Worm (Caenorhabditis elegans) whole organism, L4 larva: ENCODE data around the gene glb-15.

Source experiments
- F44E2.7 ChIP-seq: fragments of 200-800 bp; sonication (Bioruptor generic); IDR thresholded peaks from 2 replicates; pipeline ENCODE4 v2.1.2; 2022; ENCODE audit warnings: missing genetic modification characterization, missing compliant biosample characterization
- T20F7.1 ChIP-seq: fragments of 200-800 bp; sonication (Bioruptor generic); optimal IDR thresholded peaks from 2 replicates; lab custom pipeline; 2018; ENCODE audit warnings: mild to moderate bottlenecking, missing genetic modification characterization, missing compliant biosample characterization
- Y48G9A.11 ChIP-seq: fragments of 200-800 bp; sonication (Bioruptor generic); IDR thresholded peaks from 2 replicates; pipeline ENCODE4 v1.3.6; 2022; ENCODE audit warnings: missing genetic modification reagents, missing genetic modification characterization, missing compliant biosample characterization
- Y75B8A.6 ChIP-seq: fragments of 200-800 bp; sonication (Bioruptor generic); IDR thresholded peaks from 2 replicates; pipeline ENCODE4 v1.3.6; 2022; ENCODE audit warnings: missing genetic modification reagents, missing genetic modification characterization, missing compliant biosample characterization
- aha-1 ChIP-seq: fragments of 150-350 bp; peaks from one replicate; lab custom pipeline; 2014; ENCODE audit warnings: missing biosample characterization, missing genetic modification characterization
- ceh-62 ChIP-seq: sonication (generic microtip); optimal IDR thresholded peaks from 2 replicates; lab custom pipeline; 2017; ENCODE audit warnings: missing biosample characterization, missing genetic modification characterization
- ceh-82 ChIP-seq: sonication (generic microtip); optimal IDR thresholded peaks from 2 replicates; lab custom pipeline; 2017; ENCODE audit warnings: missing biosample characterization, missing genetic modification characterization
- cey-2 ChIP-seq: sonication (generic microtip); optimal IDR thresholded peaks from 3 replicates; lab custom pipeline; 2017; ENCODE audit warnings: missing genetic modification characterization, mild to moderate bottlenecking, missing compliant biosample characterization, antibody characterized with exemption, borderline replicate concordance; ENCODE audit not compliant: insufficient read depth
- daf-16 ChIP-seq, 3 experiments: sonication (generic microtip); optimal IDR thresholded peaks; 2 replicates each; lab custom pipeline; 2016 to 2017; ENCODE audit warnings: missing genetic modification characterization in 3 of 3, missing genetic modification reagents in 3 of 3, mild to moderate bottlenecking in 2 of 3, missing compliant biosample characterization in 2 of 3, missing biosample characterization in 1 of 3, moderate library complexity in 1 of 3
- dmd-6 ChIP-seq: fragments of 200-800 bp; sonication (Bioruptor generic); IDR thresholded peaks from 2 replicates; pipeline ENCODE4 v1.3.6; 2022; ENCODE audit warnings: missing genetic modification reagents, missing genetic modification characterization, missing compliant biosample characterization
- dpl-1 ChIP-seq: fragments of 150-350 bp; optimal IDR thresholded peaks from 2 replicates; lab custom pipeline; 2014; ENCODE audit warnings: missing biosample characterization, missing genetic modification reagents, missing genetic modification characterization
- duxl-1 ChIP-seq: sonication (generic microtip); optimal IDR thresholded peaks from 2 replicates; lab custom pipeline; 2016; ENCODE audit warnings: mild to moderate bottlenecking, missing genetic modification characterization, moderate library complexity, missing compliant biosample characterization; ENCODE audit not compliant: poor library complexity
- dve-1 ChIP-seq: sonication (generic microtip); optimal IDR thresholded peaks from 2 replicates; lab custom pipeline; 2017; ENCODE audit warnings: antibody characterized with exemption, mild to moderate bottlenecking, missing genetic modification characterization, missing compliant biosample characterization; ENCODE audit not compliant: insufficient read depth
- egl-43 ChIP-seq: fragments of 200-800 bp; sonication (Bioruptor generic); IDR thresholded peaks from 2 replicates; pipeline ENCODE4 v1.3.6; 2022; ENCODE audit warnings: missing genetic modification reagents, missing genetic modification characterization, missing compliant biosample characterization
- fkh-10 ChIP-seq: fragments of 150-350 bp; optimal IDR thresholded peaks from 2 replicates; lab custom pipeline; 2014; ENCODE audit warnings: missing biosample characterization, missing genetic modification reagents, missing genetic modification characterization
- fos-1 ChIP-seq: fragments of 150-350 bp; optimal IDR thresholded peaks from 2 replicates; lab custom pipeline; 2014; ENCODE audit warnings: missing biosample characterization, missing genetic modification characterization
- hlh-11 ChIP-seq: fragments of 200-800 bp; sonication (Bioruptor generic); optimal IDR thresholded peaks from 2 replicates; lab custom pipeline; 2018; ENCODE audit warnings: mild to moderate bottlenecking, missing genetic modification characterization, missing compliant biosample characterization
- lin-1 ChIP-seq: fragments of 200-800 bp; sonication (Bioruptor generic); IDR thresholded peaks from 2 replicates; pipeline ENCODE4 v1.3.6; 2022; ENCODE audit warnings: missing genetic modification reagents, missing genetic modification characterization, missing compliant biosample characterization
- lin-13 ChIP-seq: fragments of 150-350 bp; optimal IDR thresholded peaks from 2 replicates; lab custom pipeline; 2014; ENCODE audit warnings: missing biosample characterization, missing genetic modification reagents, missing genetic modification characterization
- lin-15B ChIP-seq: fragments of 150-350 bp; sonication (generic microtip); optimal IDR thresholded peaks from 3 replicates; lab custom pipeline; 2014; ENCODE audit warnings: missing biosample characterization, missing genetic modification characterization
- lin-29 ChIP-seq: fragments of 200-800 bp; sonication (Bioruptor generic); IDR thresholded peaks from 2 replicates; pipeline ENCODE4 v1.3.6; 2022; ENCODE audit warnings: missing genetic modification reagents, missing genetic modification characterization, missing compliant biosample characterization
- lin-38 ChIP-seq: fragments of 200-800 bp; sonication (Bioruptor generic); IDR thresholded peaks from 2 replicates; pipeline ENCODE4 v1.3.6; 2022; ENCODE audit warnings: missing genetic modification reagents, missing genetic modification characterization, missing compliant biosample characterization
- madf-9 ChIP-seq: fragments of 200-800 bp; sonication (Bioruptor generic); conservative IDR thresholded peaks from 2 replicates; pipeline ENCODE4 v1.3.6; 2022; ENCODE audit warnings: missing genetic modification reagents, missing genetic modification characterization, missing compliant biosample characterization
- mxl-2 ChIP-seq: fragments of 200-800 bp; sonication (Bioruptor generic); conservative IDR thresholded peaks from 2 replicates; pipeline ENCODE4 v1.3.6; 2022; ENCODE audit warnings: missing genetic modification reagents, missing genetic modification characterization, missing compliant biosample characterization
- nhr-102 ChIP-seq: sonication (generic microtip); optimal IDR thresholded peaks from 2 replicates; lab custom pipeline; 2016; ENCODE audit warnings: mild to moderate bottlenecking, missing genetic modification characterization, moderate library complexity, missing compliant biosample characterization
- nhr-11 ChIP-seq: fragments of 150-350 bp; optimal IDR thresholded peaks from 2 replicates; lab custom pipeline; 2014; ENCODE audit warnings: missing biosample characterization, missing genetic modification characterization
- nhr-28 ChIP-seq: fragments of 150-350 bp; optimal IDR thresholded peaks from 2 replicates; lab custom pipeline; 2014; ENCODE audit warnings: missing biosample characterization, missing genetic modification characterization
- nhr-6 ChIP-seq: fragments of 150-350 bp; optimal IDR thresholded peaks from 2 replicates; lab custom pipeline; 2014; ENCODE audit warnings: missing biosample characterization, missing genetic modification characterization
- pqm-1 ChIP-seq: sonication (generic microtip); optimal IDR thresholded peaks from 2 replicates; lab custom pipeline; 2017; ENCODE audit warnings: missing biosample characterization, missing genetic modification characterization
- rbr-2 ChIP-seq: sonication (generic microtip); optimal IDR thresholded peaks from 2 replicates; lab custom pipeline; 2016; ENCODE audit warnings: missing genotype, missing genetic modification characterization, missing compliant biosample characterization
- saeg-2 ChIP-seq: fragments of 200-800 bp; sonication (Bioruptor generic); IDR thresholded peaks from 2 replicates; pipeline ENCODE4 v1.3.6; 2022; ENCODE audit warnings: missing genetic modification reagents, missing genetic modification characterization, missing compliant biosample characterization
- set-16 ChIP-seq: fragments of 200-800 bp; sonication (Bioruptor generic); IDR thresholded peaks from 2 replicates; pipeline ENCODE4 v1.3.6; 2022; ENCODE audit warnings: missing genetic modification reagents, missing genetic modification characterization, missing compliant biosample characterization
- snpc-1.2 ChIP-seq: fragments of 200-800 bp; sonication (Bioruptor generic); IDR thresholded peaks from 2 replicates; pipeline ENCODE4 v1.3.6; 2022; ENCODE audit warnings: missing genetic modification reagents, missing genetic modification characterization, missing compliant biosample characterization
- spr-3 ChIP-seq: fragments of 200-800 bp; sonication (Bioruptor generic); optimal IDR thresholded peaks from 2 replicates; lab custom pipeline; 2018; ENCODE audit warnings: mild to moderate bottlenecking, missing genetic modification characterization, missing compliant biosample characterization
- unc-130 ChIP-seq: sonication (generic microtip); optimal IDR thresholded peaks from 2 replicates; lab custom pipeline; 2016; ENCODE audit warnings: missing genetic modification reagents, missing genetic modification characterization, missing compliant biosample characterization
- zag-1 ChIP-seq: fragments of 150-350 bp; optimal IDR thresholded peaks from 2 replicates; lab custom pipeline; 2014; ENCODE audit warnings: missing biosample characterization, missing genetic modification characterization
- zfp-2 ChIP-seq: sonication (generic microtip); optimal IDR thresholded peaks from 2 replicates; lab custom pipeline; 2016; ENCODE audit warnings: mild to moderate bottlenecking, missing genetic modification characterization, missing compliant biosample characterization
- zfp-3 ChIP-seq: fragments of 200-800 bp; sonication (Bioruptor generic); conservative IDR thresholded peaks from 2 replicates; pipeline ENCODE4 v1.3.6; 2022; ENCODE audit warnings: missing genetic modification reagents, missing genetic modification characterization, missing compliant biosample characterization

glb-15 gene

ce11 chrV:11605227-11605626 is 12.8 kb downstream of the glb-15 start:
- TF ChIP-seq F44E2.7 (GFP tag; lab: Robert Waterston, UW) = no peak
- no peak for TF ChIP-seq unc-130 (GFP tag; lab: Kevin White, UChicago)
- no peak for TF ChIP-seq hlh-11 (tag; lab: Kevin White, UChicago)
- no peak for TF ChIP-seq nhr-6 (tag; lab: Kevin White, UChicago)
- TF ChIP-seq daf-16 (GFP tag; optimal IDR thresholded peaks at IDR 0.05; lab: Kevin White, UChicago) = no peak
- no peak for TF ChIP-seq daf-16 (tag; optimal IDR thresholded peaks at IDR 0.05; lab: Kevin White, UChicago)
- no peak for TF ChIP-seq zag-1 (tag; lab: Kevin White, UChicago)
- TF ChIP-seq dpl-1 (GFP tag; lab: Kevin White, UChicago) = no peak
- TF ChIP-seq duxl-1 (tag; lab: Kevin White, UChicago) = no peak
- TF ChIP-seq, all 104 proteins: peak for 0

- no peak for TF ChIP-seq madf-9 (GFP tag; lab: Robert Waterston, UW)
- TF ChIP-seq nhr-11 (tag; lab: Kevin White, UChicago) = no peak
- TF ChIP-seq dmd-6 (GFP tag; lab: Robert Waterston, UW) = peak; percentile 23; the same call in 1 of the 2 replicates
- no peak for TF ChIP-seq rbr-2 (tag; lab: Kevin White, UChicago)
- no peak for TF ChIP-seq dpl-1 (GFP tag; lab: Kevin White, UChicago)
- no peak for TF ChIP-seq zfp-3 (GFP tag; lab: Robert Waterston, UW)
- no peak for TF ChIP-seq lin-15B (tag; lab: Kevin White, UChicago)
- TF ChIP-seq spr-3 (GFP tag; lab: Kevin White, UChicago) = no peak
- no peak for TF ChIP-seq fos-1 (tag; lab: Kevin White, UChicago)
- TF ChIP-seq lin-38 (GFP tag; lab: Robert Waterston, UW) = no peak
- TF ChIP-seq T20F7.1 (GFP tag; lab: Kevin White, UChicago) = no peak
- TF ChIP-seq nhr-102 (tag; lab: Kevin White, UChicago) = no peak
- TF ChIP-seq lin-29 (GFP tag; lab: Robert Waterston, UW) = no peak
- TF ChIP-seq ceh-82 (tag; lab: Kevin White, UChicago) = no peak
- peak; percentile 35 for TF ChIP-seq aha-1 (tag; lab: Kevin White, UChicago)
- TF ChIP-seq nhr-28 (tag; lab: Kevin White, UChicago) = peak; percentile 60
- TF ChIP-seq fkh-10 = no peak
- TF ChIP-seq zfp-2 = no peak
- no peak for TF ChIP-seq duxl-1 (tag; lab: Kevin White, UChicago)
- TF ChIP-seq pqm-1 (tag; lab: Kevin White, UChicago) = peak; percentile 14
- no peak for TF ChIP-seq lin-1 (GFP tag; lab: Robert Waterston, UW)
- no peak for TF ChIP-seq set-16 (GFP tag; lab: Robert Waterston, UW)
- no peak for TF ChIP-seq snpc-1.2 (GFP tag; lab: Robert Waterston, UW)
- peak; percentile 41 for TF ChIP-seq dve-1 (tag; lab: Kevin White, UChicago)
- no peak for TF ChIP-seq Y75B8A.6 (GFP tag; lab: Robert Waterston, UW)
- TF ChIP-seq ceh-62 = no peak
- TF ChIP-seq mxl-2 (GFP tag; lab: Robert Waterston, UW) = no peak
- TF ChIP-seq Y48G9A.11 (GFP tag; lab: Robert Waterston, UW) = no peak
- TF ChIP-seq daf-16 (GFP tag; optimal IDR thresholded peaks at IDR 0.05; lab: Kevin White, UChicago) = no peak
- peak; percentile 86 for TF ChIP-seq daf-16 (tag; optimal IDR thresholded peaks at IDR 0.05; lab: Kevin White, UChicago)
- no peak for TF ChIP-seq saeg-2 (GFP tag; lab: Robert Waterston, UW)
- no peak for TF ChIP-seq egl-43
- TF ChIP-seq cey-2 (tag; lab: Kevin White, UChicago) = no peak
- no peak for TF ChIP-seq lin-13 (GFP tag; lab: Kevin White, UChicago)
Measured at ce11 chrV:11604484-11604883, 13.6 kb downstream of the glb-15 start, which contains the start of gene dhs-20. TSS of gene dhs-20 (minus strand) at chrV:11604563.
